Worm (Caenorhabditis elegans) whole organism, L2 larva: ENCODE data around the gene W03C9.2.

ENCODE experiments used
- F13H6.1 ChIP-seq: sonication (generic microtip); optimal IDR thresholded peaks from 2 replicates; lab custom pipeline; 2016; ENCODE audit warnings: missing genetic modification characterization, missing compliant biosample characterization
- Y55F3AM.14 ChIP-seq: fragments of 200-800 bp; sonication (Bioruptor generic); optimal IDR thresholded peaks from 2 replicates; lab custom pipeline; 2018; ENCODE audit warnings: mild to moderate bottlenecking, missing genetic modification characterization, missing compliant biosample characterization
- ZK546.5 ChIP-seq: sonication (generic microtip); optimal IDR thresholded peaks from 2 replicates; lab custom pipeline; 2017; ENCODE audit warnings: missing biosample characterization, missing genetic modification characterization
- alr-1 ChIP-seq: fragments of 150-350 bp; optimal IDR thresholded peaks from 2 replicates; lab custom pipeline; 2014; ENCODE audit warnings: missing biosample characterization, missing genetic modification characterization
- ama-1 ChIP-seq: fragments of 150-350 bp; optimal IDR thresholded peaks from 2 replicates; lab custom pipeline; 2018; ENCODE audit warnings: inconsistent platforms
- blmp-1 ChIP-seq: sonication (generic microtip); optimal IDR thresholded peaks from 2 replicates; lab custom pipeline; 2017; ENCODE audit warnings: missing genetic modification characterization, mild to moderate bottlenecking, missing compliant biosample characterization, antibody characterized with exemption, moderate library complexity; ENCODE audit not compliant: insufficient read depth
- ceh-16 ChIP-seq: fragments of 150-350 bp; optimal IDR thresholded peaks from 2 replicates; lab custom pipeline; 2014; ENCODE audit warnings: missing biosample characterization, missing genetic modification characterization
- ceh-82 ChIP-seq: fragments of 150-350 bp; optimal IDR thresholded peaks from 2 replicates; lab custom pipeline; 2014; ENCODE audit warnings: missing biosample characterization, missing genetic modification characterization
- dmd-4 ChIP-seq: sonication (generic microtip); optimal IDR thresholded peaks from 2 replicates; lab custom pipeline; 2017; ENCODE audit warnings: missing biosample characterization, missing genetic modification characterization
- egl-27 ChIP-seq: sonication (generic microtip); optimal IDR thresholded peaks from 3 replicates; lab custom pipeline; 2017; ENCODE audit warnings: missing biosample characterization, missing genetic modification reagents, missing genetic modification characterization
- elt-1 ChIP-seq: fragments of 150-350 bp; optimal IDR thresholded peaks from 2 replicates; lab custom pipeline; 2014; ENCODE audit warnings: missing biosample characterization, missing genetic modification characterization
- fos-1 ChIP-seq: fragments of 150-350 bp; optimal IDR thresholded peaks from 2 replicates; lab custom pipeline; 2014; ENCODE audit warnings: missing biosample characterization, missing genetic modification characterization
- gmeb-1 ChIP-seq: fragments of 150-350 bp; optimal IDR thresholded peaks from 2 replicates; lab custom pipeline; 2014; ENCODE audit warnings: missing biosample characterization, missing genetic modification characterization
- lin-13 ChIP-seq: fragments of 150-350 bp; optimal IDR thresholded peaks from 2 replicates; lab custom pipeline; 2014; ENCODE audit warnings: missing biosample characterization, missing genetic modification reagents, missing genetic modification characterization
- lin-39 ChIP-seq: fragments of 150-350 bp; optimal IDR thresholded peaks from 2 replicates; lab custom pipeline; 2014; ENCODE audit warnings: missing biosample characterization, missing genetic modification reagents, missing genetic modification characterization
- lsy-2 ChIP-seq, 2 experiments: fragments of 150-350 bp in 1 of 2; sonication (generic microtip) in 1 of 2; optimal IDR thresholded peaks; 2 replicates each; lab custom pipeline; 2014 to 2017; ENCODE audit warnings: missing biosample characterization in 2 of 2, missing genetic modification characterization in 2 of 2
- mab-5 ChIP-seq: fragments of 150-350 bp; optimal IDR thresholded peaks from 2 replicates; lab custom pipeline; 2014; ENCODE audit warnings: missing biosample characterization, missing genetic modification characterization
- mbf-1 ChIP-seq: sonication (generic microtip); optimal IDR thresholded peaks from 2 replicates; lab custom pipeline; 2017; ENCODE audit warnings: missing biosample characterization, missing genetic modification characterization
- nhr-10 ChIP-seq: sonication (generic microtip); optimal IDR thresholded peaks from 2 replicates; lab custom pipeline; 2017; ENCODE audit warnings: missing biosample characterization, missing genetic modification characterization
- nhr-11 ChIP-seq: fragments of 150-350 bp; optimal IDR thresholded peaks from 2 replicates; lab custom pipeline; 2014; ENCODE audit warnings: missing biosample characterization, missing genetic modification characterization
- nhr-129 ChIP-seq: fragments of 150-350 bp; optimal IDR thresholded peaks from 2 replicates; lab custom pipeline; 2014; ENCODE audit warnings: missing biosample characterization, missing genetic modification characterization
- nhr-237 ChIP-seq: fragments of 150-350 bp; optimal IDR thresholded peaks from 2 replicates; lab custom pipeline; 2014; ENCODE audit warnings: missing biosample characterization, missing genetic modification characterization
- nhr-25 ChIP-seq: fragments of 150-350 bp; sonication (generic microtip); optimal IDR thresholded peaks from 3 replicates; lab custom pipeline; 2014; ENCODE audit warnings: missing biosample characterization, missing genetic modification characterization
- nhr-77 ChIP-seq: fragments of 150-350 bp; optimal IDR thresholded peaks from 2 replicates; lab custom pipeline; 2014; ENCODE audit warnings: missing biosample characterization, missing genetic modification characterization
- sem-4 ChIP-seq: fragments of 150-350 bp; optimal IDR thresholded peaks from 2 replicates; lab custom pipeline; 2014; ENCODE audit warnings: missing biosample characterization, missing genetic modification reagents, missing genetic modification characterization
- skn-1 ChIP-seq: sonication (generic microtip); optimal IDR thresholded peaks from 2 replicates; lab custom pipeline; 2017; ENCODE audit warnings: missing biosample characterization, missing genetic modification characterization
- sma-9 ChIP-seq, 2 experiments: fragments of 150-350 bp in 1 of 2; sonication (generic microtip) in 1 of 2; optimal IDR thresholded peaks; 2 replicates each; lab custom pipeline; 2014 to 2016; ENCODE audit warnings: missing genetic modification characterization in 2 of 2, mild to moderate bottlenecking in 1 of 2, missing biosample characterization in 1 of 2, missing compliant biosample characterization in 1 of 2, missing genetic modification reagents in 1 of 2, moderate library complexity in 1 of 2
- snpc-4 ChIP-seq: fragments of 150-350 bp; optimal IDR thresholded peaks from 2 replicates; lab custom pipeline; 2014; ENCODE audit warnings: missing biosample characterization, missing genetic modification characterization
- unc-39 ChIP-seq: fragments of 150-350 bp; optimal IDR thresholded peaks from 2 replicates; lab custom pipeline; 2014; ENCODE audit warnings: missing biosample characterization, missing genetic modification characterization
- unc-55 ChIP-seq: fragments of 150-350 bp; sonication (generic microtip); optimal IDR thresholded peaks from 3 replicates; lab custom pipeline; 2014; ENCODE audit warnings: missing biosample characterization, missing genetic modification reagents, missing genetic modification characterization
- zag-1 ChIP-seq: fragments of 150-350 bp; optimal IDR thresholded peaks from 2 replicates; lab custom pipeline; 2014; ENCODE audit warnings: missing biosample characterization, missing genetic modification characterization
- ztf-11 ChIP-seq: sonication (generic microtip); optimal IDR thresholded peaks from 2 replicates; lab custom pipeline; 2017; ENCODE audit warnings: missing biosample characterization, missing genetic modification characterization

W03C9.2 gene

ce11 chrII:11928752-11929151 is 33.4 kb upstream of the W03C9.2 start:
- TF ChIP-seq blmp-1 (tag; lab: Kevin White, UChicago), result peak; percentile 77
- TF ChIP-seq F13H6.1 (tag; lab: Kevin White, UChicago), result no peak
- TF ChIP-seq unc-39 (tag; lab: Kevin White, UChicago), result no peak
- TF ChIP-seq sem-4 (tag; lab: Kevin White, UChicago), result peak; percentile 64
- TF ChIP-seq mbf-1 (tag; lab: Kevin White, UChicago), result no peak

DNA sequence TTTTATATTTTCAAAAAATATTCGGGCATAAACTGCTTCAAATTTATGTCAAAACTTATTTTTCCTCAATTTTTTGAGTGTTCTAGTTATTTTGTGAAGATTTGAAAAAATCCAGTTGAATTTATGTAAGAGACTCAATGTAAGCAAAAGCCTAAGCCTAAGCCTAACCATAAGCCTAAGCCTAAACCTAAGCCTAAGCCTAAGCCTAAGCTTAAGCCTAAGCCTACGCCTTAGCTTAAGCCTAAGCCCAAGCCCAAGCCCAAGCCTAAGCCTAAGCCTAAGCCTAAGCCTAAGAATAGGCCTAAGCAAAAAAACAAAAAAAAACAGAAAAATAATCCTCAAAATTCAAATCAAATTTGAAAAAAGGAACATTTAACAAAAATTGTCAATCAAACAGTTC is 32.0 kb upstream of the W03C9.2 start:
- TF ChIP-seq snpc-4 (tag; lab: Kevin White, UChicago), result no peak
- no peak for TF ChIP-seq lin-13 (GFP tag; lab: Kevin White, UChicago)
- TF ChIP-seq mab-5, result no peak

DNA sequence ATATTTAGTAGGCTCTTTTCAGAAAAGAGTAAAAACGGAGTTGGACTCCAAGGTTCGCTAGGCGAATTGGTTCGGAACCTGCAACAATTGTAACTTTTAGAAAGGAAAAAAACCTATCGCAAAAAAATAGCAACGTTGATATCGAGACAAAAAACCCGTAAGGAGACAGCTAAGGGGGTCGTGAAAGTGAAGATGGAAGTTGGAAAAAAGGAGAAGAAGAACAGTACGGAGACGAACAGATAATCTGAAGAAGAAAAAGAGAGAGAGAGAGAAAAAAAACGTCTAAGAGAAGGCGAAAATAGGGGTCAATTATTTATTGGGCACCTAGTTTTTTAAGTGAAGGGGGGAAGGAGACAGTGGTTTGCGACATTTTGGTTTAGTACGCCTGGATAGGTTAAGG is 26.9 kb upstream of the W03C9.2 start, which contains the start of gene lin-29:
lin-29 (minus strand) TSS at position 78 of the 400 bp plus-strand sequence.
- TF ChIP-seq blmp-1 (tag; lab: Kevin White, UChicago) (peak; percentile 31), ama-1 (lab: Kevin White, UChicago) (no peak)

DNA sequence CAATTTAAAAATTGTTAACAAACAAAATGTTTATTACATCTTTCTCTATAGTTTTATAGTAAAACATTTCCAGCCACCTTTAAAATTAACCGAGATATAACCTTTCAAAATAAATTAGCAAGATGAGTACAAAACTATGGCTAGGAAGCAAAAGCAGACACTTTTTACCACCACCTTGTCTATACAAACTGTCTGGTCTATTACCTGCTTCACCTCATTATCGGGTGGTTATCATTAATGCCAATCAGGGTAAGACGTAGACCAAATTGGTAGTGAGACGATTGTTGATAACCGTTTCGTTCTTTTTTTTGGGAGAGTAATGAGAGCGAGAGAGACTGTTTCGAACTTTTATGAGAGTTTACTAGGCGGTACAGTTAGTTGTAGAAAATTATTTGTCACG is 25.8 kb upstream of the W03C9.2 start:
- TF ChIP-seq fos-1 (tag; lab: Kevin White, UChicago), result peak; percentile 27
- TF ChIP-seq nhr-77, result no peak
- no peak for TF ChIP-seq skn-1
- no peak for TF ChIP-seq Y55F3AM.14
- TF ChIP-seq zag-1 (tag; lab: Kevin White, UChicago), result no peak
- TF ChIP-seq, all 48 proteins: peak for 1

DNA sequence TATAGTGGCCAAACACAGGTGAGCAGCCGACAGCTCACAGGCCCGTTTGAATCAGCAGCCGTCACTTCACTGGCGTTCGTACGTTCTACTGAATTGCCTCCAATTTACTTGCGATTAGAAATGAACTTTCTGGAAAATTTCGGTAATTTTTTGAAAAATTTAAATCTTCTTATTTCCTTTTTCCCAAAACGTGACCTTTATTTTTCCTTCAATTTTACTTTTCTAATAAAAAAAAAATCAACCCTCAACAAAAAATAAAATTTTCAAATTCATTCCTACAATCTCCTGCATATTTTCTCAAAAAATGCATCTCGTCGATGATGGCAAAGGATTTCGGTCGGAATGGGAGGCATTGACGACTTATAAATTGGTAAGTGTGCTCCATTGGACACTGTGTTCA is 13.7 kb upstream of the W03C9.2 start, which contains the start of gene W03C9.8:
W03C9.8 (plus strand) TSS at position 301 of the 400 bp plus-strand sequence.
- TF ChIP-seq nhr-10 (tag; lab: Kevin White, UChicago), result no peak
- TF ChIP-seq unc-39 (tag; lab: Kevin White, UChicago), result no peak
- no peak for TF ChIP-seq nhr-237 (tag; lab: Kevin White, UChicago)
- TF ChIP-seq alr-1 (tag; lab: Kevin White, UChicago), result no peak
- no peak for TF ChIP-seq nhr-77
- no peak for TF ChIP-seq ztf-11
- TF ChIP-seq Y55F3AM.14, result no peak

DNA sequence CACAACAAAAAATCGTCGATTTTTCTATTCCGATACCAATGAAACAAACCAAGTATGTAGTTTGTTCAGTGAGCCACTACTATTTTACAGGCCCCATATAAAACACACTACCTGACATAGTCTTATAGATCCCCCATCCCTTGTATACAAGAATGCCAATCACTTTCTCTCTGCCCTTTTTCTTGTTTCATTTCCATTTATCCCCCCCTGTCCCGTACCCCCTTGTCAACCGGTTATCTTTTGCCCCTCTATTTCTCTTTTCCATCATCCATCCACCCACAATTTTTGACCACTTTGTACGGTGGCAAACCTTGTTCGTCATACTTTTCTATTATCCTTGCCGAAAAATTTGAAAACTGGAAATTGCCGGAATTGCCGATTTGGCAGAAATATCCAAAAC is 9.2 kb upstream of the W03C9.2 start:
- TF ChIP-seq blmp-1 (tag; lab: Kevin White, UChicago) (peak; percentile 49), nhr-25 (no peak), nhr-129 (tag; lab: Kevin White, UChicago) (no peak)

- TF ChIP-seq nhr-25, result no peak
- TF ChIP-seq unc-55 (GFP tag; lab: Kevin White, UChicago), result no peak
- TF ChIP-seq snpc-4 (tag; lab: Kevin White, UChicago), result no peak
- no peak for TF ChIP-seq egl-27 (tag; lab: Kevin White, UChicago)
- TF ChIP-seq blmp-1 (tag; lab: Kevin White, UChicago), result no peak
- no peak for TF ChIP-seq dmd-4 (tag; lab: Kevin White, UChicago)
- TF ChIP-seq elt-1 (tag; lab: Kevin White, UChicago), result no peak
Observed at ce11 chrII:11954208-11954607, 8.0 kb upstream of the W03C9.2 start, which contains the start of gene W03C9.6. Gene W03C9.6 (plus strand): TSS chrII:11954508.

DNA sequence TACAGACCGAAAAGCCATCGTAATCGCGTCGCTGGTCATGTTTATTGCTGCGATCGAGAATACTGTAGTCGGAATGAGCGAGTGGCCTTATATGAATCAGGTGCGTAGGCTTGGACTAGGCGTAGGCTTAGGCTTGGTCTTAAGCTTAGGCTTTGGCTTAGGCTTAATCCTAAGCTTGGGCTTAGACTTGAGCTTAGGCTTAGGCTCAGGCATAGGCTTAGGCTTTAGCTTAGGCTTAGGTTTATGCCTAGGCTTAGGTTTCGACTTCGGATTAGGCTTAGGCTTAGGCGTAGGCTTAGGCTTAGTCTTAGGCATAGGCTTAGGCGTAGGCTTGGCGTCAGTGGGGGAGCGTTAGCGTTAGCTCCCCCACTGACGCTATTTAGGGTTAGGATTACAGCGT is 7.4 kb upstream of the W03C9.2 start:
- TF ChIP-seq nhr-11 (tag; lab: Kevin White, UChicago) (no peak), ceh-82 (tag; lab: Kevin White, UChicago) (no peak), ceh-16 (tag; lab: Kevin White, UChicago) (no peak), mab-5 (no peak), nhr-77 (no peak), unc-55 (GFP tag; lab: Kevin White, UChicago) (no peak), lin-13 (GFP tag; lab: Kevin White, UChicago) (no peak), sma-9 (GFP tag; optimal IDR thresholded peaks at IDR 0.05; lab: Kevin White, UChicago) (no peak), sma-9 (tag; optimal IDR thresholded peaks at IDR 0.05; lab: Kevin White, UChicago) (no peak), unc-39 (tag; lab: Kevin White, UChicago) (no peak), egl-27 (tag; lab: Kevin White, UChicago) (no peak), fos-1 (tag; lab: Kevin White, UChicago) (no peak), lsy-2 (tag; optimal IDR thresholded peaks at IDR 0.05; lab: Kevin White, UChicago) (no peak), mbf-1 (tag; lab: Kevin White, UChicago) (no peak), dmd-4 (tag; lab: Kevin White, UChicago) (no peak), ZK546.5 (tag; lab: Kevin White, UChicago) (no peak), gmeb-1 (tag; lab: Kevin White, UChicago) (no peak), lin-39 (no peak), ztf-11 (no peak)
